Fruit fly (Drosophila melanogaster): ENCODE measurements around the gene thoc7.

- TF ChIP-seq Clk (GFP tag; optimal IDR thresholded peaks at IDR 0.05) (no peak), CG7045 (GFP tag; optimal IDR thresholded peaks at IDR 0.05) (no peak), cic (GFP tag; optimal IDR thresholded peaks at IDR 0.05) (no peak), Crg-1 (GFP tag; optimal IDR thresholded peaks at IDR 0.05) (no peak), bab1 (GFP tag; optimal IDR thresholded peaks at IDR 0.05) (no peak), CG5204 (GFP tag; optimal IDR thresholded peaks at IDR 0.05) (no peak), kay (GFP tag; ENCODE audit: borderline replicate concordance) (no peak), tj (GFP tag; optimal IDR thresholded peaks at IDR 0.05) (no peak), CG11617 (GFP tag; optimal IDR thresholded peaks at IDR 0.05) (no peak), ovo (GFP tag; optimal IDR thresholded peaks at IDR 0.05) (no peak), toe (GFP tag; optimal IDR thresholded peaks at IDR 0.05) (no peak), CG33017 (tag; optimal IDR thresholded peaks at IDR 0.05) (no peak)
These were observed 33.5 kb downstream of the thoc7 start, which contains the start of gene Vdup1 for dm6 chr3L:178913-179488.
